Worm (Caenorhabditis elegans) whole organism, mixed stage, embryonic: ENCODE measurements around the gene T12G3.11.

Experiments used
- blmp-1 ChIP-seq: fragments of 150-350 bp; optimal IDR thresholded peaks from 2 replicates; lab custom pipeline; 2014; ENCODE audit warnings: missing biosample characterization, missing genetic modification characterization
- ceh-39 ChIP-seq: fragments of 150-350 bp; optimal IDR thresholded peaks from 2 replicates; lab custom pipeline; 2014; ENCODE audit warnings: missing biosample characterization, missing genetic modification characterization
- ceh-83 ChIP-seq: fragments of 200-800 bp; sonication (Bioruptor generic); optimal IDR thresholded peaks from 2 replicates; lab custom pipeline; 2018; ENCODE audit warnings: mild to moderate bottlenecking, missing genetic modification characterization, missing compliant biosample characterization
- ces-1 ChIP-seq: fragments of 150-350 bp; optimal IDR thresholded peaks from 2 replicates; lab custom pipeline; 2014; ENCODE audit warnings: missing biosample characterization, missing genetic modification reagents, missing genetic modification characterization
- elt-1 ChIP-seq: sonication (generic microtip); optimal IDR thresholded peaks from 2 replicates; lab custom pipeline; 2017; ENCODE audit warnings: missing genetic modification characterization, mild to moderate bottlenecking, missing compliant biosample characterization, antibody characterized with exemption, moderate library complexity, borderline replicate concordance; ENCODE audit not compliant: insufficient read depth
- elt-3 ChIP-seq: fragments of 150-350 bp; optimal IDR thresholded peaks from 2 replicates; lab custom pipeline; 2014; ENCODE audit warnings: missing biosample characterization, missing genetic modification characterization
- lin-13 ChIP-seq: fragments of 150-350 bp; optimal IDR thresholded peaks from 2 replicates; lab custom pipeline; 2014; ENCODE audit warnings: missing biosample characterization, missing genetic modification characterization
- pha-4 ChIP-seq: fragments of 150-350 bp; optimal IDR thresholded peaks from 2 replicates; lab custom pipeline; 2018; ENCODE audit warnings: missing biosample characterization, missing genetic modification reagents, missing genetic modification characterization
- sem-2 ChIP-seq: fragments of 200-800 bp; sonication (Bioruptor generic); optimal IDR thresholded peaks from 2 replicates; lab custom pipeline; 2018; ENCODE audit warnings: mild to moderate bottlenecking, missing genetic modification characterization, missing compliant biosample characterization
- snpc-4 ChIP-seq: fragments of 150-350 bp; optimal IDR thresholded peaks from 2 replicates; lab custom pipeline; 2014; ENCODE audit warnings: missing biosample characterization, missing genetic modification characterization
- unc-39 ChIP-seq: fragments of 150-350 bp; optimal IDR thresholded peaks from 2 replicates; lab custom pipeline; 2014; ENCODE audit warnings: missing biosample characterization, missing genetic modification characterization
- ztf-11 ChIP-seq: fragments of 150-350 bp; optimal IDR thresholded peaks from 2 replicates; lab custom pipeline; 2014; ENCODE audit warnings: missing biosample characterization, missing genetic modification characterization

ce11 chrIV:12046524-12047203 lies 17.1 kb upstream of the T12G3.11 start, which contains the start of gene T12G3.2:
- TF ChIP-seq elt-3 (tag; lab: Kevin White, UChicago) (peak; percentile 19), unc-39 (no peak), ces-1 (GFP tag; lab: Kevin White, UChicago) (no peak), sem-2 (GFP tag; lab: Kevin White, UChicago) (no peak), lin-13 (tag; lab: Kevin White, UChicago) (no peak), ztf-11 (tag; lab: Kevin White, UChicago) (no peak), ceh-83 (GFP tag; lab: Kevin White, UChicago) (no peak), ceh-39 (no peak), elt-1 (tag; lab: Kevin White, UChicago) (no peak), snpc-4 (tag; lab: Kevin White, UChicago) (no peak), pha-4 (tag; lab: Kevin White, UChicago) (no peak), blmp-1 (tag; lab: Kevin White, UChicago) (no peak)
